Fruit fly (Drosophila melanogaster) whole organism, prepupa: ENCODE results near the gene Sfp78E.

Experiments
- Blimp-1 ChIP-seq: fragments of 200-800 bp; sonication (Bioruptor generic); optimal IDR thresholded peaks from 3 replicates; lab custom pipeline; 2017; ENCODE audit warnings: missing biosample characterization, missing genetic modification characterization, mild to moderate bottlenecking, moderate library complexity, missing genetic modification reagents
- CG10631 ChIP-seq: fragments of 200-800 bp; sonication (Bioruptor generic); optimal IDR thresholded peaks from 2 replicates; lab custom pipeline; 2016; ENCODE audit warnings: missing biosample characterization, missing genetic modification characterization
- CG10669 ChIP-seq: fragments of 200-800 bp; sonication (Bioruptor generic); optimal IDR thresholded peaks from 3 replicates; lab custom pipeline; 2018; ENCODE audit warnings: missing biosample characterization, mild to moderate bottlenecking, missing genetic modification characterization, moderate library complexity
- CG11762 ChIP-seq: fragments of 200-800 bp; sonication (Bioruptor generic); optimal IDR thresholded peaks from 3 replicates; lab custom pipeline; 2016; ENCODE audit warnings: missing biosample characterization, missing genetic modification characterization; ENCODE audit not compliant: insufficient read depth
- CG11902 ChIP-seq: fragments of 200-800 bp; sonication (Bioruptor generic); optimal IDR thresholded peaks from 3 replicates; lab custom pipeline; 2016; ENCODE audit warnings: missing biosample characterization, missing genetic modification characterization
- CG15336 ChIP-seq: fragments of 200-800 bp; sonication (Bioruptor generic); IDR thresholded peaks from 2 replicates; pipeline ENCODE4 v1.3.6; 2022; ENCODE audit warnings: missing biosample characterization, missing genetic modification characterization
- CG1621 ChIP-seq: fragments of 200-800 bp; sonication (Bioruptor generic); optimal IDR thresholded peaks from 3 replicates; lab custom pipeline; 2018; ENCODE audit warnings: missing biosample characterization, mild to moderate bottlenecking, missing genetic modification characterization
- CG3032 ChIP-seq: fragments of 200-800 bp; optimal IDR thresholded peaks from 2 replicates; lab custom pipeline; 2019; ENCODE audit warnings: missing biosample characterization, mild to moderate bottlenecking, missing genetic modification characterization, moderate library complexity
- CG32006 ChIP-seq: fragments of 200-800 bp; sonication (Bioruptor generic); optimal IDR thresholded peaks from 3 replicates; lab custom pipeline; 2017; ENCODE audit warnings: missing biosample characterization, mild to moderate bottlenecking, missing genetic modification characterization
- CG34406 ChIP-seq: fragments of 200-800 bp; sonication (Bioruptor generic); optimal IDR thresholded peaks from 3 replicates; lab custom pipeline; 2016; ENCODE audit warnings: missing biosample characterization, missing genetic modification characterization
- CG3919 ChIP-seq: fragments of 200-800 bp; sonication (Bioruptor generic); optimal IDR thresholded peaks from 3 replicates; lab custom pipeline; 2016; ENCODE audit warnings: missing biosample characterization, missing genetic modification characterization
- CG6163 ChIP-seq: fragments of 200-800 bp; sonication (Bioruptor generic); IDR thresholded peaks from 3 replicates; pipeline ENCODE4 v1.3.6; 2022; ENCODE audit warnings: missing biosample characterization, missing genetic modification characterization
- CG6808 ChIP-seq: fragments of 200-800 bp; sonication (Bioruptor generic); optimal IDR thresholded peaks from 3 replicates; lab custom pipeline; 2017; ENCODE audit warnings: missing biosample characterization, missing genetic modification characterization, mild to moderate bottlenecking, moderate library complexity, missing genetic modification reagents
- CG6854 ChIP-seq: fragments of 200-800 bp; sonication (Bioruptor generic); optimal IDR thresholded peaks from 2 replicates; lab custom pipeline; 2017; ENCODE audit warnings: missing biosample characterization, mild to moderate bottlenecking, missing genetic modification characterization
- CG8119 ChIP-seq: fragments of 200-800 bp; sonication (Bioruptor generic); IDR thresholded peaks from 3 replicates; pipeline ENCODE4 v1.3.6; 2022; ENCODE audit warnings: missing biosample characterization, missing genetic modification characterization
- CG8319 ChIP-seq: fragments of 200-800 bp; sonication (Bioruptor generic); optimal IDR thresholded peaks from 3 replicates; lab custom pipeline; 2016; ENCODE audit warnings: missing biosample characterization, missing genetic modification characterization
- CG8632 ChIP-seq: fragments of 200-800 bp; sonication (Bioruptor generic); optimal IDR thresholded peaks from 3 replicates; lab custom pipeline; 2016; ENCODE audit warnings: missing biosample characterization, missing genetic modification characterization
- CG9139 ChIP-seq: fragments of 200-800 bp; sonication (Bioruptor generic); optimal IDR thresholded peaks from 3 replicates; lab custom pipeline; 2017; ENCODE audit warnings: missing biosample characterization, mild to moderate bottlenecking, missing genetic modification characterization
- Eip75B ChIP-seq: fragments of 200-800 bp; sonication (Bioruptor generic); optimal IDR thresholded peaks from 3 replicates; lab custom pipeline; 2016; ENCODE audit warnings: missing biosample characterization, missing genetic modification characterization
- Eip93F ChIP-seq: fragments of 200-800 bp; sonication (Bioruptor generic); optimal IDR thresholded peaks from 2 replicates; lab custom pipeline; 2016; ENCODE audit warnings: missing biosample characterization, mild to moderate bottlenecking, missing genetic modification characterization
- Ets21C ChIP-seq: fragments of 200-800 bp; sonication (Bioruptor generic); optimal IDR thresholded peaks from 3 replicates; lab custom pipeline; 2016; ENCODE audit warnings: missing biosample characterization, missing genetic modification characterization
- Ets96B ChIP-seq: fragments of 200-800 bp; optimal IDR thresholded peaks from 2 replicates; lab custom pipeline; 2019; ENCODE audit warnings: missing biosample characterization, mild to moderate bottlenecking, missing genetic modification characterization, moderate library complexity
- Gug ChIP-seq: fragments of 200-800 bp; sonication (Bioruptor generic); IDR thresholded peaks from 2 replicates; pipeline ENCODE4 v1.3.6; 2022; ENCODE audit warnings: missing biosample characterization, missing genetic modification characterization
- Hr38 ChIP-seq: sonication (Bioruptor generic); optimal IDR thresholded peaks from 2 replicates; lab custom pipeline; 2016; ENCODE audit warnings: missing biosample characterization, missing genetic modification characterization
- Hr39 ChIP-seq: fragments of 200-800 bp; sonication (Bioruptor generic); optimal IDR thresholded peaks from 2 replicates; lab custom pipeline; 2016; ENCODE audit warnings: missing biosample characterization, missing genetic modification characterization
- Lpt ChIP-seq: fragments of 200-800 bp; sonication (Bioruptor generic); optimal IDR thresholded peaks from 3 replicates; lab custom pipeline; 2016; ENCODE audit warnings: missing biosample characterization, missing genetic modification characterization
- Met ChIP-seq: fragments of 200-800 bp; sonication (Bioruptor generic); optimal IDR thresholded peaks from 3 replicates; lab custom pipeline; 2016; ENCODE audit warnings: missing biosample characterization, missing genetic modification characterization
- Sox102F ChIP-seq: fragments of 200-800 bp; sonication (Bioruptor generic); optimal IDR thresholded peaks from 2 replicates; lab custom pipeline; 2016; ENCODE audit warnings: missing biosample characterization, mild to moderate bottlenecking, missing genetic modification characterization
- Sox14 ChIP-seq: fragments of 200-800 bp; sonication (Bioruptor generic); optimal IDR thresholded peaks from 3 replicates; lab custom pipeline; 2016; ENCODE audit warnings: missing biosample characterization, missing genetic modification characterization
- achi ChIP-seq: fragments of 200-800 bp; sonication (Bioruptor generic); optimal IDR thresholded peaks from 3 replicates; lab custom pipeline; 2016; ENCODE audit warnings: missing biosample characterization, missing genetic modification characterization
- cyc ChIP-seq: fragments of 200-800 bp; sonication (Bioruptor generic); optimal IDR thresholded peaks from 3 replicates; lab custom pipeline; 2016; ENCODE audit warnings: missing biosample characterization, missing genetic modification characterization
- dac ChIP-seq: fragments of 200-800 bp; sonication (Bioruptor generic); optimal IDR thresholded peaks from 2 replicates; lab custom pipeline; 2017; ENCODE audit warnings: missing biosample characterization, mild to moderate bottlenecking, missing genetic modification characterization
- dsx ChIP-seq: fragments of 200-800 bp; optimal IDR thresholded peaks from 3 replicates; lab custom pipeline; 2019; ENCODE audit warnings: missing biosample characterization, mild to moderate bottlenecking, missing genetic modification characterization, moderate library complexity; ENCODE audit not compliant: poor library complexity, severe bottlenecking
- eg ChIP-seq: fragments of 200-800 bp; sonication (Bioruptor generic); IDR thresholded peaks from 3 replicates; pipeline ENCODE4 v1.3.6; 2022; ENCODE audit warnings: missing biosample characterization, missing genetic modification characterization
- fd59A ChIP-seq: fragments of 200-800 bp; sonication (Bioruptor generic); optimal IDR thresholded peaks from 2 replicates; lab custom pipeline; 2017; ENCODE audit warnings: missing biosample characterization, mild to moderate bottlenecking, missing genetic modification characterization, missing genetic modification reagents
- net ChIP-seq: fragments of 200-800 bp; sonication (Bioruptor generic); optimal IDR thresholded peaks from 3 replicates; lab custom pipeline; 2016; ENCODE audit warnings: missing biosample characterization, missing genetic modification characterization
- salr ChIP-seq, 2 experiments: fragments of 200-800 bp; sonication (Bioruptor generic); optimal IDR thresholded peaks; 3 replicates each; lab custom pipeline; 2016 to 2018; ENCODE audit warnings: missing biosample characterization in 2 of 2, missing genetic modification characterization in 2 of 2, mild to moderate bottlenecking in 1 of 2
- svp ChIP-seq: fragments of 200-800 bp; sonication (Bioruptor generic); peaks from one replicate; lab custom pipeline; 2016; ENCODE audit warnings: missing biosample characterization, missing genetic modification characterization
- topi ChIP-seq: fragments of 200-800 bp; sonication (Bioruptor generic); optimal IDR thresholded peaks from 3 replicates; lab custom pipeline; 2016; ENCODE audit warnings: missing biosample characterization, missing genetic modification characterization

Gene Sfp78E

dm6 chr3L:21683942-21684341 is at the start of gene Sfp78E:
Sfp78E (minus strand) TSS chr3L:21684042.
- TF ChIP-seq CG6163: no peak
- TF ChIP-seq salr (GFP tag; optimal IDR thresholded peaks at IDR 0.05; lab: Kevin White, UChicago): no peak
- no peak for TF ChIP-seq net
- no peak for TF ChIP-seq topi (GFP tag; lab: Kevin White, UChicago)
- no peak for TF ChIP-seq CG1621
- TF ChIP-seq CG3919 (GFP tag; lab: Kevin White, UChicago): no peak
- TF ChIP-seq CG10631 (GFP tag; lab: Kevin White, UChicago): no peak
- no peak for TF ChIP-seq Eip75B (GFP tag; lab: Kevin White, UChicago)
- no peak for TF ChIP-seq Lpt (GFP tag; lab: Kevin White, UChicago)
- TF ChIP-seq CG6854 (GFP tag; lab: Kevin White, UChicago): no peak
- TF ChIP-seq CG34406: no peak
- no peak for TF ChIP-seq svp (GFP tag; lab: Kevin White, UChicago)
- TF ChIP-seq cyc: no peak
- TF ChIP-seq dac (GFP tag; lab: Kevin White, UChicago): no peak
- TF ChIP-seq Met (GFP tag; lab: Kevin White, UChicago): no peak
- TF ChIP-seq CG11902: no peak

dm6 chr3L:21733387-21733786 is 49.5 kb upstream of the Sfp78E start, which contains the start of gene CG14568:
CG14568 (minus strand) TSS chr3L:21733487.
- TF ChIP-seq CG8119 (GFP tag; lab: Robert Waterston, UW): no peak
- no peak for TF ChIP-seq Eip93F (GFP tag; lab: Kevin White, UChicago)
- TF ChIP-seq topi (GFP tag; lab: Kevin White, UChicago): no peak
- no peak for TF ChIP-seq Ets96B (tag; lab: Kevin White, UChicago)
- no peak for TF ChIP-seq achi (GFP tag; lab: Kevin White, UChicago)
- TF ChIP-seq CG9139: no peak
- TF ChIP-seq Gug: no peak
- no peak for TF ChIP-seq fd59A (GFP tag; lab: Kevin White, UChicago)
- no peak for TF ChIP-seq CG15336 (GFP tag; lab: Robert Waterston, UW)
- TF ChIP-seq CG8319 (GFP tag; lab: Kevin White, UChicago): no peak
- no peak for TF ChIP-seq Sox102F (GFP tag; lab: Kevin White, UChicago)
- no peak for TF ChIP-seq CG6854 (GFP tag; lab: Kevin White, UChicago)
- TF ChIP-seq Sox14: no peak
- no peak for TF ChIP-seq Lpt (GFP tag; lab: Kevin White, UChicago)
- no peak for TF ChIP-seq CG11902
- no peak for TF ChIP-seq CG32006

dm6 chr3L:21731104-21731600 is 47.3 kb upstream of the Sfp78E start, which contains the start of gene CG14569:
CG14569 (minus strand) TSS chr3L:21731550.
- TF ChIP-seq CG8319 (GFP tag; lab: Kevin White, UChicago) (no peak), svp (GFP tag; lab: Kevin White, UChicago) (peak; percentile 97)

- TF ChIP-seq Eip93F (GFP tag; lab: Kevin White, UChicago) (no peak), salr (GFP tag; optimal IDR thresholded peaks at IDR 0.05; lab: Kevin White, UChicago) (no peak), cyc (no peak), Hr39 (GFP tag; lab: Kevin White, UChicago) (no peak), Sox14 (no peak), Lpt (GFP tag; lab: Kevin White, UChicago) (no peak), Hr38 (GFP tag; lab: Kevin White, UChicago) (no peak), CG8632 (no peak), CG6854 (GFP tag; lab: Kevin White, UChicago) (no peak), CG3919 (GFP tag; lab: Kevin White, UChicago) (no peak), CG10631 (GFP tag; lab: Kevin White, UChicago) (no peak), eg (GFP tag; lab: Robert Waterston, UW) (no peak), svp (GFP tag; lab: Kevin White, UChicago) (no peak), Blimp-1 (GFP tag; lab: Kevin White, UChicago) (no peak), CG32006 (no peak)
These were observed 46.5 kb upstream of the Sfp78E start, which contains the start of gene CG14570 for dm6 chr3L:21730354-21730753. CG14570 (minus strand) TSS chr3L:21730454.

dm6 chr3L:21728616-21729047 is 44.8 kb upstream of the Sfp78E start, which contains the start of the genes CG11247 and Polr2H:
CG11247 (minus strand) TSS chr3L:21728806.
Polr2H (plus strand) TSS chr3L:21728932.
- TF ChIP-seq CG10669 (GFP tag; lab: Kevin White, UChicago): peak; percentile 73
- TF ChIP-seq CG3032 (tag; lab: Kevin White, UChicago): peak; percentile 88
- peak; percentile 61 for TF ChIP-seq CG6808 (GFP tag; lab: Kevin White, UChicago)
- TF ChIP-seq CG10631 (GFP tag; lab: Kevin White, UChicago): peak; percentile 91
- peak; percentile 80 for TF ChIP-seq dac (GFP tag; lab: Kevin White, UChicago)
- TF ChIP-seq dsx (GFP tag; lab: Kevin White, UChicago): peak; percentile 58
- TF ChIP-seq CG3919 (GFP tag; lab: Kevin White, UChicago): peak; percentile 91
- peak; percentile 92 for TF ChIP-seq CG6163
- peak; percentile 79 for TF ChIP-seq Hr38 (GFP tag; lab: Kevin White, UChicago)
- peak; percentile 73 for TF ChIP-seq CG15336 (GFP tag; lab: Robert Waterston, UW)
- peak; percentile 78 for TF ChIP-seq Ets96B (tag; lab: Kevin White, UChicago)
- peak; percentile 11 for TF ChIP-seq CG9139
- peak; percentile 79 for TF ChIP-seq CG34406
- TF ChIP-seq CG1621: peak; percentile 66
- peak; percentile 88 for TF ChIP-seq topi (GFP tag; lab: Kevin White, UChicago)
- peak; percentile 83 for TF ChIP-seq net
- peak; percentile 92 for TF ChIP-seq Sox14
- TF ChIP-seq cyc: peak; percentile 96
- TF ChIP-seq Ets21C (GFP tag; lab: Kevin White, UChicago): peak; percentile 94
- peak; percentile 70 for TF ChIP-seq CG11762 (GFP tag; lab: Kevin White, UChicago)
- peak; percentile 76 for TF ChIP-seq CG8119 (GFP tag; lab: Robert Waterston, UW)
